Worm (Caenorhabditis elegans): ENCODE results near the gene srbc-58.

DNA sequence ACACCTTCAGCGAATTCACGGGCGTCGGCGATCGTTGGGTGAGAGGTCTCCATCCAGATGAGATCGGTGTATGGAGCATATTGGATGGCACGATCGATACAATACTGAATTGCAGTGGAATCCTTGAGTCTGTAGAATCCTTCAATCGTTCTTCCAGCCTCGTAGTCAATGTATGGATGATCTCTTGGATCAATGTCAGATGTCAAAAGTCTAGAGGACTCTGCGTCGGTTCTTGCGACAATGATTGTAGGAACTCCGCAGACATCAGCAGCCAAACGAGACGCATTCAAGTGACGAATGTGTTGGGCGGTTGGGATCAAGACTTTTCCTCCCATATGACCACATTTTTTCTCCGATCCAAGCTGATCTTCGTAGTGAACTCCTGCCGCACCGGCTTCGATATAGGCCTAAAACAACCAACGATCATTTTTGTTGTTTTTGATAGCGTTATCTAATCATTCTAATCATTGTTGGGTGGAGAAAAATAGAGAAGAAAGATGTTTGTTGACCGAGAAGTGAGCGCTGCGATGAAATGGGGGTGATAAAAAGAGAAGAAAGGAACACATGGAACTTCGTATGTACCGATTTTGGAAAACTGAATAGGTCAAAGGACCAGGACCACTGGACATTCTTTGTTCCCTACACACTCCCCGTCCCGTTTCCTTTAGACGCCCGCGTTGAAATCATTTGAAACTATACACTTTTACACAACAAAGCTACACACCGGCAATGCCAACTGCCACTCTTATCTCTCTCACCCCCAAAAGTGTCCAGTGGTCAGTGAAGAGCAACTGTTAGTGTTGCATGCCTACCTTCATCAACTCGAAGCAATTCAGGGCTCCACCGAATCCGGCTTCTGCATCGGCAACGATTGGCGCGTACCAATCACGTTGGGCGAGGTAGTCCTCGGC, 48.0 kb upstream of the srbc-58 start:
- TF ChIP-seq ama-1 (optimal IDR thresholded peaks at IDR 0.05) = peak; percentile 79
- TF ChIP-seq mef-2 (tag; optimal IDR thresholded peaks at IDR 0.05) = no peak
- TF ChIP-seq ceh-88 (GFP tag; IDR thresholded peaks at IDR 0.05) = peak; percentile 45
- TF ChIP-seq jun-1 (tag; optimal IDR thresholded peaks at IDR 0.05) = no peak
- TF ChIP-seq fos-1 (tag; optimal IDR thresholded peaks at IDR 0.05) = no peak
- TF ChIP-seq fkh-10 (GFP tag; optimal IDR thresholded peaks at IDR 0.05) = no peak
- no peak for TF ChIP-seq fkh-8 (tag; optimal IDR thresholded peaks at IDR 0.05)
- no peak for TF ChIP-seq nhr-11 (tag; optimal IDR thresholded peaks at IDR 0.05)
- TF ChIP-seq nhr-77 (tag; optimal IDR thresholded peaks at IDR 0.05) = no peak
- no peak for TF ChIP-seq egl-27 (tag; optimal IDR thresholded peaks at IDR 0.05)
- no peak for TF ChIP-seq lin-13 (GFP tag; optimal IDR thresholded peaks at IDR 0.05)
- no peak for TF ChIP-seq nhr-47 (tag; optimal IDR thresholded peaks at IDR 0.05)
